Worm (Caenorhabditis elegans) whole organism, L3 larva: Measurements from ENCODE around the gene fask-1.

Experiments
- ceh-16 ChIP-seq: sonication (generic microtip); optimal IDR thresholded peaks from 2 replicates; lab custom pipeline; 2017; ENCODE audit warnings: missing biosample characterization, missing genetic modification characterization
- lin-39 ChIP-seq: fragments of 150-350 bp; optimal IDR thresholded peaks from 2 replicates; lab custom pipeline; 2018; ENCODE audit warnings: missing biosample characterization, missing genetic modification reagents, missing genetic modification characterization
- nhr-28 ChIP-seq: fragments of 150-350 bp; optimal IDR thresholded peaks from 2 replicates; lab custom pipeline; 2014; ENCODE audit warnings: missing biosample characterization, missing genetic modification characterization
- nhr-76 ChIP-seq: fragments of 150-350 bp; sonication (generic microtip); optimal IDR thresholded peaks from 5 replicates; lab custom pipeline; 2014; ENCODE audit warnings: missing biosample characterization, missing genetic modification characterization
- pha-4 ChIP-seq: fragments of 150-350 bp; optimal IDR thresholded peaks from 2 replicates; lab custom pipeline; 2014; ENCODE audit warnings: missing biosample characterization, missing genetic modification reagents, missing genetic modification characterization

ce11 chrIV:13082836-13083763 is 17.4 kb upstream of the fask-1 start:
- no peak for TF ChIP-seq nhr-76 (tag; lab: Kevin White, UChicago)
- TF ChIP-seq nhr-28 (tag; lab: Kevin White, UChicago): no peak
- no peak for TF ChIP-seq ceh-16 (tag; lab: Kevin White, UChicago)
- TF ChIP-seq pha-4 (tag; lab: Kevin White, UChicago): peak; percentile 24
- no peak for TF ChIP-seq lin-39 (tag; lab: Kevin White, UChicago)
